Fruit fly (Drosophila melanogaster) Kc167 (cell line): Measurements from ENCODE around the gene CG3568.

Source experiments
- Myc ChIP-seq: fragments of >200 bp; optimal IDR thresholded peaks from 2 replicates; lab custom pipeline; 2017; ENCODE audit warnings: missing external identifiers
- Sin3A ChIP-seq: fragments of >200 bp; optimal IDR thresholded peaks from 2 replicates; lab custom pipeline; 2018; ENCODE audit warnings: missing external identifiers
- h ChIP-seq: fragments of >200 bp; optimal IDR thresholded peaks from 3 replicates; lab custom pipeline; 2018; ENCODE audit warnings: missing external identifiers
- insv ChIP-seq: fragments of >200 bp; optimal IDR thresholded peaks from 3 replicates; lab custom pipeline; 2018; ENCODE audit warnings: missing external identifiers
- psq ChIP-seq: fragments of >200 bp; optimal IDR thresholded peaks from 2 replicates; lab custom pipeline; 2017; ENCODE audit warnings: missing external identifiers
- ttk ChIP-seq: sonication (Bioruptor generic); optimal IDR thresholded peaks from 2 replicates; lab custom pipeline; 2017; ENCODE audit warnings: missing external identifiers

Gene CG3568

DNA sequence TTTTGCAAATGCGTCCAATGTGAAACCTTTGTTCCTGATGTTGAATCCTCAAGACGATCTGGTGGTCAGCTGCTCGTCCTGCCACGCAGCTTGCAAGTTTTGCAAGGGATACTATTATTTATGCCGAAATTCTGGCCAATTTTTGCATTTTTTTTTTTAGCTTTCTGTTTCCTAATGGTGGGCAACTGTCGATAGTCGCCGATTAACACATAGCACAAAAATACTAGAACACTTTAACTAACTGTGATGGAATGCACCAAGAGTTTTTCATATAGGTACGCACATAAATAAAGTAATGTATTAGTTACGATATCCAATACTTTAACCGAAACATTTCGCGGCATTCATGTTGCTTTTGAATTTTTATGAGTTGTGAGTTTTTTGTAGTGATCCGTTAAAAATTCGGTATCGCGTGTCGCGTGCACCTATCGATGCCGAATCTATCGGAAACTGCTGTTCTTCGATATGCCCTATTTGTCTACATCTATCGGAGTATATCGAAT lies 1.9 kb upstream of the CG3568 start, which contains the start of the genes rb and CHOp24:
rb (minus strand) TSS at position 197 of the 503 bp plus-strand sequence.
CHOp24 (plus strand) TSS at position 479 of the 503 bp plus-strand sequence.
- no peak for TF ChIP-seq Sin3A (lab: Kevin White, UChicago)
- TF ChIP-seq h (lab: Kevin White, UChicago): no peak
- no peak for TF ChIP-seq Myc (lab: Kevin White, UChicago)
- TF ChIP-seq psq: no peak
- TF ChIP-seq ttk (lab: Kevin White, UChicago): no peak
- TF ChIP-seq insv (lab: Kevin White, UChicago): no peak

DNA sequence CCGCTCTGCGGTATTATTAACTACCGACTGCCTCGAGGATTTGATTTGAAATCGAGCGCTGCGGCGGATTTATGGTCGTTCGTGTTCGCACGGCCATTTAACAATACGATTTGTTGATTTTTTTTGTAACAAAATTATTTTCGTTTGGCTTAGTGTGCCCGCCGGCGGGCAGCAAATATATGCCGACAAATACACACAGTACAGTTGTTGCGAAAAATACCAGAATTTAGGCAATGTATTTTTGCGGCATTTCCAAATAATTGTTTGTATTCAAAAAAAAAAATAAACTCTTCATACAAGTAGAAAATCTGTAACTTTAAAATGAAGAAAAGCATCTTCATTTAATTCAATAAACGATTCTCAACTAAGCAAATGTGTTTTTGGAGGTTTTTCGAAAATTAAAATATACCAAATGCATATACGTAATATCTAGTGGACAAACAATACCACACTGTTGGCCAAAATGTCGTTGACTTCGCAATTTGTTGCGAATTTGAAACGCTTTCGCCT lies 6.2 kb downstream of the CG3568 start, which contains the start of the genes Usf and CG15912:
Usf (minus strand) TSS at position 184 of the 510 bp plus-strand sequence.
CG15912 (plus strand) TSS at position 460 of the 510 bp plus-strand sequence.
- TF ChIP-seq insv (lab: Kevin White, UChicago) (no peak), Myc (lab: Kevin White, UChicago) (no peak)

DNA sequence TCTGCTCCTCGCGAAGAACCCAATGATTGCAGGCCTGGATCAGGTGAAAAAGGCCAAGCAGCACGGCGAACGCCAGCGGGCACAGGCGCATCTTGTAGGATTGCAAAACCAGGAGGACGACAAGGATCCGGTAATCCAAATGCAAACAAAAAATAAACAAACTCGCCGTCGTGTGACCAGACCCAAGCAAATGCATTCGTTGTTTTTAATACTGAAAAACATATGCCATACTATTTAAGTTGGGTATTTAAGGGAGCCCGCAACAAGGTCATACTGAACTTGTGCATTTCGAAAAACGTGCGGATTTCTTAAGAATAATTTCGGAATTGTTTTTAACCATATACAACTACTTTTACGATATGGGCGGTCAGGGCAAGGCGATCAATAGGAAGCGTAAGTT lies 9.3 kb downstream of the CG3568 start, which contains the start of the genes CG11436 and CG3527:
CG11436 (minus strand) TSS at position 162 of the 400 bp plus-strand sequence.
CG3527 (plus strand) TSS at position 257 of the 400 bp plus-strand sequence.
- TF ChIP-seq h (lab: Kevin White, UChicago): no peak
- no peak for TF ChIP-seq insv (lab: Kevin White, UChicago)
- TF ChIP-seq psq: no peak
- TF ChIP-seq Sin3A (lab: Kevin White, UChicago): no peak
- no peak for TF ChIP-seq Myc (lab: Kevin White, UChicago)
- no peak for TF ChIP-seq ttk (lab: Kevin White, UChicago)

DNA sequence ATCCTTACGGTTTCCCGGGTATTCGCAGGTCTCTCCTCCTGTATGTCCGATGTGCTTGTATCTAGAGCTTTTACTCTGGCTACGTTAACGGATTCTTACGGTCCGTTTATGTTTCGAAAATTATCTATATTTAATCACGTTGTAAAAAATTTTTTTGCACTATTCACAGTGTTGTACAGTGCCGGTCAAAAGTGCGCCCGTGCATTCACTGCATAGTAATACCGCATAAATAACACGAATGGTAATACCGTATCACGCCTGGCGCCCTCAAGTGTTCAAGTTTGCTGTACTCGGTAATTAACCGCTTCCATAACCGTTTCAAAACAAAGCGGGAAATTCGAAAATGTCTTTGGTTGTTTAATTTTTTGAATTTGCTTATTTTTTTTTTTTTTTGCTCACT lies 11.6 kb downstream of the CG3568 start, which contains the start of gene CG11444:
CG11444 (minus strand) TSS at position 400 of the 400 bp plus-strand sequence.
- TF ChIP-seq h (lab: Kevin White, UChicago) (no peak), Myc (lab: Kevin White, UChicago) (no peak), psq (no peak), Sin3A (lab: Kevin White, UChicago) (no peak), insv (lab: Kevin White, UChicago) (no peak), ttk (lab: Kevin White, UChicago) (no peak)

DNA sequence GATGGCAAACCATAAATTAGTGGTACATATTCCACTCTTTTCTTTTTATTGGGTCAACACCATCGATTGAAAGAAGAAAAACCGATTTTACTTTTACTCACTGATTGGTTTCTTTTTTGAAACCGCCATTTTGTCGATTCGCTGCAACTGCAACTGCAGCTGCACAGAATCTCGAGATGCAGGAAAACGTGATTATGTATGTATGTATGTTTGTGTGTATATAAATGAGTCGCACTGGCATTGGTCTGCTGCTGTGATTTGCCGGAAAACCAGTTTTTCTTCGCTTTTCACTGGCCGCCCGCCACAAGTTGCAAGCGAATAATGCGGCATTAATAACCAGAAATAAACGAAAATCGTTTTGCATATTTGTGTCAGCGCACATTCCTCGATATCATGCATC lies 12.3 kb downstream of the CG3568 start:
- TF ChIP-seq insv (lab: Kevin White, UChicago) (no peak), Sin3A (lab: Kevin White, UChicago) (no peak), psq (no peak)

DNA sequence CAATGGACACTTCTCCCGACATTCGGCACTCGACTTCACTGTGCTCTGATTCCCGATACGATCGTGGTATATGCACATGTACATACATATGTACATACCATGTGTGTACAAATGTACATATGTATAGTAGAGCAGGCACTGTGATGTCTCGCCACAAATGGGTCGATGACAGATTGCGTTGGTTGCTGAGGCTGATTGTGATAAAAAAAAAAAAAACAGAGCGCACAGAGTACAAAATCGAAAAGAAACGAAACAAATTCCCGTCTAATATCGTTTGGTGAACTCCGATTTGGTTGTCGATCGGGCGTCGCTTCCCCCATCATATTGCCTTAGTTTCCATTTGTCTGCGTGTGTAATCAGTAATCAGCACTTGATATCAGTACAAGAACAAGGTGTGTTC lies 13.4 kb downstream of the CG3568 start:
- no peak for TF ChIP-seq ttk (lab: Kevin White, UChicago)

DNA sequence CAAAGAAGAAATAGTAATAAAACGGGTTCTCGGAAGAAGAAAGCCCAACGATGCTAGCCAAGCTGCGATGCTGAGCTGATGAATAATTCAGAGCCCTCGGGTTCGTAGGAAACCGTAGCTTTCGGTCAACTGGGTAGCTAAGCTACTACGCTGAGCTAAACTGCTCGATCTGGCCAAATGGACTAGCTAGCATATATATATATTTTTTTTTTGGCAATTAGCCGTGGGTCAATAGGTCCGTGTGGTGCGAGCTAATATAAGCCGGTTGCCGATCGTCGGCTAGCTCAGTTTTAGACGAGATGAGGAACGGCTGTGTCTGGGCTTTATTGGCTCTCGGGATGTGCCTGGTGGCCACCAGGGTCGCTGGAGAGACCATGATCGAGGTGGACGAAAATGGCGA lies 15.3 kb downstream of the CG3568 start, which contains the start of gene CG3546:
CG3546 (plus strand) TSS at position 301 of the 400 bp plus-strand sequence.
- TF ChIP-seq psq (no peak), ttk (lab: Kevin White, UChicago) (no peak), insv (lab: Kevin White, UChicago) (no peak), Myc (lab: Kevin White, UChicago) (no peak), h (lab: Kevin White, UChicago) (no peak), Sin3A (lab: Kevin White, UChicago) (no peak)

dm6 chrX:4560182-4560845 lies 17.9 kb downstream of the CG3568 start:
- TF ChIP-seq Myc (lab: Kevin White, UChicago): no peak
- TF ChIP-seq Sin3A (lab: Kevin White, UChicago): no peak
- no peak for TF ChIP-seq ttk (lab: Kevin White, UChicago)
- TF ChIP-seq h (lab: Kevin White, UChicago): no peak
- TF ChIP-seq insv (lab: Kevin White, UChicago): no peak
- TF ChIP-seq psq: no peak

- no peak for TF ChIP-seq Sin3A (lab: Kevin White, UChicago)
- no peak for TF ChIP-seq ttk (lab: Kevin White, UChicago)
- TF ChIP-seq insv (lab: Kevin White, UChicago): no peak
- TF ChIP-seq h (lab: Kevin White, UChicago): no peak
- TF ChIP-seq psq: no peak
These were observed 21.6 kb downstream of the CG3568 start for dm6 chrX:4563980-4564379.

- TF ChIP-seq h (lab: Kevin White, UChicago): no peak
- no peak for TF ChIP-seq psq
- no peak for TF ChIP-seq Sin3A (lab: Kevin White, UChicago)
- no peak for TF ChIP-seq ttk (lab: Kevin White, UChicago)
- no peak for TF ChIP-seq Myc (lab: Kevin White, UChicago)
- TF ChIP-seq insv (lab: Kevin White, UChicago): no peak
These were observed 22.5 kb downstream of the CG3568 start for dm6 chrX:4564962-4565361.

dm6 chrX:4571829-4572228 lies 29.4 kb downstream of the CG3568 start, which contains the start of gene CG12684:
TSS of gene CG12684 (minus strand) at chrX:4571929.
- no peak for TF ChIP-seq h (lab: Kevin White, UChicago)
- no peak for TF ChIP-seq insv (lab: Kevin White, UChicago)
- no peak for TF ChIP-seq Myc (lab: Kevin White, UChicago)
- no peak for TF ChIP-seq Sin3A (lab: Kevin White, UChicago)
- no peak for TF ChIP-seq ttk (lab: Kevin White, UChicago)
- no peak for TF ChIP-seq psq

dm6 chrX:4573971-4574370 lies 31.5 kb downstream of the CG3568 start:
- no peak for TF ChIP-seq h (lab: Kevin White, UChicago)
- TF ChIP-seq ttk (lab: Kevin White, UChicago): no peak
- TF ChIP-seq Sin3A (lab: Kevin White, UChicago): no peak
- TF ChIP-seq Myc (lab: Kevin White, UChicago): no peak
- TF ChIP-seq insv (lab: Kevin White, UChicago): no peak
- no peak for TF ChIP-seq psq
